Fruit fly (Drosophila melanogaster) whole organism, embryonic: ENCODE data around the gene path.

ENCODE experiments used
- Abd-B ChIP-seq: fragments of 200-800 bp; sonication (Bioruptor generic); optimal IDR thresholded peaks from 2 replicates; lab custom pipeline; 2018; ENCODE audit warnings: missing biosample characterization, mild to moderate bottlenecking, missing genetic modification characterization, moderate library complexity
- Antp ChIP-seq: fragments of 200-800 bp; sonication (Bioruptor generic); optimal IDR thresholded peaks from 3 replicates; lab custom pipeline; 2016; ENCODE audit warnings: missing biosample characterization, missing genetic modification characterization
- CG10274 ChIP-seq: fragments of 200-800 bp; sonication (Bioruptor generic); optimal IDR thresholded peaks from 3 replicates; lab custom pipeline; 2017; ENCODE audit warnings: missing biosample characterization, mild to moderate bottlenecking, missing genetic modification characterization
- CG10565 ChIP-seq: fragments of 200-800 bp; sonication (Bioruptor generic); optimal IDR thresholded peaks from 3 replicates; lab custom pipeline; 2016; ENCODE audit warnings: missing biosample characterization, mild to moderate bottlenecking, missing genetic modification characterization
- CG11093 ChIP-seq: fragments of 200-800 bp; sonication (Bioruptor generic); IDR thresholded peaks from 3 replicates; pipeline ENCODE4 v1.3.6; 2022; ENCODE audit warnings: missing biosample characterization, missing genetic modification characterization
- CG12769 ChIP-seq: fragments of 200-800 bp; sonication (Bioruptor generic); optimal IDR thresholded peaks from 2 replicates; lab custom pipeline; 2019; ENCODE audit warnings: missing biosample characterization, mild to moderate bottlenecking, missing genetic modification characterization, moderate library complexity
- CG15073 ChIP-seq: fragments of 200-800 bp; sonication (Bioruptor generic); optimal IDR thresholded peaks from 2 replicates; lab custom pipeline; 2016; ENCODE audit warnings: missing biosample characterization, missing genetic modification characterization
- CG17328 ChIP-seq: fragments of 200-800 bp; sonication (Bioruptor generic); IDR thresholded peaks from 2 replicates; pipeline ENCODE4 v1.3.6; 2022; ENCODE audit warnings: missing biosample characterization, missing genetic modification characterization
- CG32772 ChIP-seq: fragments of 200-800 bp; sonication (Bioruptor generic); IDR thresholded peaks from 2 replicates; pipeline ENCODE4 v1.3.6; 2022; ENCODE audit warnings: missing biosample characterization, missing genetic modification characterization
- CG33213 ChIP-seq: fragments of 200-800 bp; sonication (Bioruptor generic); optimal IDR thresholded peaks from 3 replicates; lab custom pipeline; 2016; ENCODE audit warnings: missing biosample characterization, missing genetic modification characterization
- CG43689 ChIP-seq: fragments of 200-800 bp; sonication (Bioruptor generic); IDR thresholded peaks from 2 replicates; pipeline ENCODE4 v1.3.6; 2022; ENCODE audit warnings: missing biosample characterization, missing genetic modification characterization
- CG6654 ChIP-seq: fragments of 200-800 bp; sonication (Bioruptor generic); optimal IDR thresholded peaks from 2 replicates; lab custom pipeline; 2017; ENCODE audit warnings: missing biosample characterization, mild to moderate bottlenecking, missing genetic modification characterization
- CG7271 ChIP-seq: fragments of 200-800 bp; sonication (Bioruptor generic); optimal IDR thresholded peaks from 2 replicates; lab custom pipeline; 2018; ENCODE audit warnings: missing biosample characterization, mild to moderate bottlenecking, missing genetic modification characterization, moderate library complexity
- CG9609 ChIP-seq: fragments of 200-800 bp; sonication (Bioruptor generic); optimal IDR thresholded peaks from 3 replicates; lab custom pipeline; 2016; ENCODE audit warnings: missing biosample characterization, missing genetic modification characterization
- CTCF ChIP-seq: fragments of 200-800 bp; sonication (Bioruptor generic); optimal IDR thresholded peaks from 2 replicates; lab custom pipeline; 2017; ENCODE audit warnings: missing biosample characterization, mild to moderate bottlenecking, missing genetic modification characterization, moderate library complexity
- CoRest ChIP-seq: fragments of 200-800 bp; sonication (Bioruptor generic); optimal IDR thresholded peaks from 3 replicates; lab custom pipeline; 2018; ENCODE audit warnings: missing biosample characterization, mild to moderate bottlenecking, missing genetic modification characterization, moderate library complexity
- Gsc ChIP-seq: fragments of 200-800 bp; sonication (Bioruptor generic); IDR thresholded peaks from 2 replicates; pipeline ENCODE4 v1.3.6; 2022; ENCODE audit warnings: missing biosample characterization, missing genetic modification characterization
- H2.0 ChIP-seq: fragments of 200-800 bp; sonication (Bioruptor generic); IDR thresholded peaks from 2 replicates; pipeline ENCODE4 v1.3.6; 2022; ENCODE audit warnings: missing biosample characterization, missing genetic modification characterization
- HLHmδ ChIP-seq: fragments of 200-800 bp; sonication (Bioruptor generic); optimal IDR thresholded peaks from 2 replicates; lab custom pipeline; 2018; ENCODE audit warnings: missing biosample characterization, mild to moderate bottlenecking, missing genetic modification characterization, moderate library complexity
- Hey ChIP-seq: fragments of 200-800 bp; sonication (Bioruptor generic); optimal IDR thresholded peaks from 3 replicates; lab custom pipeline; 2018; ENCODE audit warnings: missing biosample characterization, mild to moderate bottlenecking, missing genetic modification characterization
- Hsf ChIP-seq: fragments of 200-800 bp; sonication (Bioruptor generic); optimal IDR thresholded peaks from 3 replicates; lab custom pipeline; 2016; ENCODE audit warnings: missing biosample characterization, missing genetic modification characterization
- Kr ChIP-seq: fragments of 200-800 bp; sonication (Bioruptor generic); optimal IDR thresholded peaks from 2 replicates; lab custom pipeline; 2017; ENCODE audit warnings: missing biosample characterization, mild to moderate bottlenecking, missing genetic modification characterization
- Med ChIP-seq: fragments of 200-800 bp; sonication (Bioruptor generic); peaks from one replicate; lab custom pipeline; 2016; ENCODE audit warnings: missing biosample characterization, missing genetic modification characterization, mild to moderate bottlenecking, inconsistent platforms, moderate library complexity
- NC2β ChIP-seq: fragments of 200-800 bp; sonication (Bioruptor generic); optimal IDR thresholded peaks from 2 replicates; lab custom pipeline; 2016; ENCODE audit warnings: missing biosample characterization, missing genetic modification characterization
- Neu2 ChIP-seq: fragments of 200-800 bp; sonication (Bioruptor generic); optimal IDR thresholded peaks from 3 replicates; lab custom pipeline; 2016; ENCODE audit warnings: missing biosample characterization, missing genetic modification characterization, borderline replicate concordance
- NfI ChIP-seq: fragments of 200-800 bp; sonication (Bioruptor generic); optimal IDR thresholded peaks from 3 replicates; lab custom pipeline; 2018; ENCODE audit warnings: missing biosample characterization, mild to moderate bottlenecking, missing genetic modification characterization, moderate library complexity
- Oli ChIP-seq: fragments of 200-800 bp; sonication (Bioruptor generic); optimal IDR thresholded peaks from 2 replicates; lab custom pipeline; 2018; ENCODE audit warnings: missing biosample characterization, mild to moderate bottlenecking, missing genetic modification characterization, moderate library complexity
- chn ChIP-seq: fragments of 200-800 bp; sonication (Bioruptor generic); optimal IDR thresholded peaks from 2 replicates; lab custom pipeline; 2016; ENCODE audit warnings: missing biosample characterization, missing genetic modification characterization
- emc ChIP-seq: fragments of 200-800 bp; sonication (Bioruptor generic); optimal IDR thresholded peaks from 2 replicates; lab custom pipeline; 2016; ENCODE audit warnings: missing biosample characterization, missing genetic modification characterization
- grn ChIP-seq: fragments of 200-800 bp; sonication (Bioruptor generic); optimal IDR thresholded peaks from 3 replicates; lab custom pipeline; 2017; ENCODE audit warnings: missing biosample characterization, missing genetic modification characterization
- jing ChIP-seq: fragments of 200-800 bp; sonication (Bioruptor generic); optimal IDR thresholded peaks from 2 replicates; lab custom pipeline; 2018; ENCODE audit warnings: missing biosample characterization, mild to moderate bottlenecking, missing genetic modification characterization
- jumu ChIP-seq: fragments of 200-800 bp; sonication (Bioruptor generic); optimal IDR thresholded peaks from 3 replicates; lab custom pipeline; 2016; ENCODE audit warnings: missing biosample characterization, missing genetic modification characterization
- kay ChIP-seq: fragments of 200-800 bp; sonication (Bioruptor generic); optimal IDR thresholded peaks from 2 replicates; lab custom pipeline; 2016; ENCODE audit warnings: missing biosample characterization, missing genetic modification characterization
- kni ChIP-seq: fragments of 200-800 bp; sonication (Bioruptor generic); optimal IDR thresholded peaks from 3 replicates; lab custom pipeline; 2017; ENCODE audit warnings: mild to moderate bottlenecking, missing biosample characterization, missing genetic modification reagents, missing genetic modification characterization
- lmd ChIP-seq: fragments of 200-800 bp; sonication (Bioruptor generic); IDR thresholded peaks from 2 replicates; pipeline ENCODE4 v1.3.6; 2022; ENCODE audit warnings: missing biosample characterization, missing genetic modification characterization
- mld ChIP-seq: fragments of 200-800 bp; sonication (Bioruptor generic); IDR thresholded peaks from 3 replicates; pipeline ENCODE4 v1.3.6; 2022; ENCODE audit warnings: missing biosample characterization, missing genetic modification characterization; ENCODE audit not compliant: partially characterized antibody
- nerfin-1 ChIP-seq: fragments of 200-800 bp; sonication (Bioruptor generic); optimal IDR thresholded peaks from 3 replicates; lab custom pipeline; 2019; ENCODE audit warnings: missing biosample characterization, mild to moderate bottlenecking, missing genetic modification characterization, moderate library complexity
- nom ChIP-seq: fragments of 200-800 bp; sonication (Bioruptor generic); optimal IDR thresholded peaks from 2 replicates; lab custom pipeline; 2017; ENCODE audit warnings: missing biosample characterization, missing genetic modification characterization, mild to moderate bottlenecking, moderate library complexity, missing genetic modification reagents
- onecut ChIP-seq: fragments of 200-800 bp; sonication (Bioruptor generic); IDR thresholded peaks from 2 replicates; pipeline ENCODE4 v1.3.6; 2022; ENCODE audit warnings: missing biosample characterization, missing genetic modification characterization
- otp ChIP-seq: fragments of 200-800 bp; sonication (Bioruptor generic); IDR thresholded peaks from 3 replicates; pipeline ENCODE4, ENCODE4 v1.3.6; 2022; ENCODE audit warnings: missing biosample characterization, missing genetic modification characterization
- pan ChIP-seq, 4 experiments: fragments of >200 bp in 3 of 4; fragments of 200-800 bp in 1 of 4; sonication (Bioruptor generic) in 1 of 4; optimal IDR thresholded peaks in 3 of 4; IDR thresholded peaks in 1 of 4; 2 replicates each; pipeline versions ENCODE4 v1.3.6 to Lab custom; 2017 to 2022; ENCODE audit warnings: missing biosample characterization in 2 of 4, missing genetic modification characterization in 2 of 4, mixed read lengths in 1 of 4
- peb ChIP-seq: fragments of 200-800 bp; sonication (Bioruptor generic); IDR thresholded peaks from 2 replicates; pipeline ENCODE4 v1.3.6; 2022; ENCODE audit warnings: missing biosample characterization, missing genetic modification characterization
- seq ChIP-seq: fragments of 200-800 bp; sonication (Bioruptor generic); IDR thresholded peaks from 2 replicates; pipeline ENCODE4 v1.3.6; 2022; ENCODE audit warnings: missing biosample characterization, missing genetic modification characterization
- sisA ChIP-seq: fragments of 200-800 bp; sonication (Bioruptor generic); IDR thresholded peaks from 2 replicates; pipeline ENCODE4 v1.3.6; 2022; ENCODE audit warnings: missing biosample characterization, missing genetic modification characterization
- slbo ChIP-seq: fragments of 200-800 bp; sonication (Bioruptor generic); IDR thresholded peaks from 2 replicates; pipeline ENCODE4 v1.3.6; 2022; ENCODE audit warnings: missing biosample characterization, missing genetic modification characterization
- stc ChIP-seq: fragments of 200-800 bp; sonication (Bioruptor generic); IDR thresholded peaks from 2 replicates; pipeline ENCODE4 v1.3.6; 2022; ENCODE audit warnings: missing biosample characterization, missing genetic modification characterization
- stwl ChIP-seq: fragments of 200-800 bp; sonication (Bioruptor generic); optimal IDR thresholded peaks from 3 replicates; lab custom pipeline; 2018; ENCODE audit warnings: missing biosample characterization, mild to moderate bottlenecking, missing genetic modification characterization, moderate library complexity
- tup ChIP-seq: fragments of 200-800 bp; sonication (Bioruptor generic); optimal IDR thresholded peaks from 2 replicates; lab custom pipeline; 2016; ENCODE audit warnings: missing biosample characterization, mild to moderate bottlenecking, missing genetic modification characterization, moderate library complexity
- unpg ChIP-seq: fragments of 200-800 bp; sonication (Bioruptor generic); optimal IDR thresholded peaks from 3 replicates; lab custom pipeline; 2018; ENCODE audit warnings: missing biosample characterization, mild to moderate bottlenecking, missing genetic modification characterization, moderate library complexity
- vfl ChIP-seq: fragments of 200-800 bp; sonication (Bioruptor generic); optimal IDR thresholded peaks from 2 replicates; lab custom pipeline; 2016; ENCODE audit warnings: missing biosample characterization, missing genetic modification characterization

The path gene

dm6 chr3L:9461670-9462246 lies 43.4 kb downstream of the path start (continued):
- TF ChIP-seq nerfin-1 (tag; lab: Kevin White, UChicago) (peak; percentile 49), CG10274 (GFP tag; lab: Kevin White, UChicago) (peak; percentile 23), CTCF (GFP tag; lab: Kevin White, UChicago) (no peak), Gsc (GFP tag; lab: Robert Waterston, UW) (0 out of 2 replicates have a peak, but pooled peaks have one; percentile 27), CG33213 (GFP tag; lab: Kevin White, UChicago) (peak; percentile 29), CG9609 (GFP tag; lab: Kevin White, UChicago) (peak; percentile 36), Med (GFP tag; lab: Kevin White, UChicago) (peak; percentile 95), CG7271 (tag; lab: Kevin White, UChicago) (peak; percentile 98), seq (0 out of 2 replicates have a peak, but pooled peaks have one; percentile 9), CG15073 (GFP tag; lab: Kevin White, UChicago) (no peak), pan (optimal IDR thresholded peaks at IDR 0.05; lab: Kevin White, UChicago) (no peak), pan (GFP tag; optimal IDR thresholded peaks at IDR 0.05 in 1 of 2, IDR thresholded peaks at IDR 0.05 in 1 of 2) (peak in 1 of 2 experiments; percentile 41), CG17328 (GFP tag; lab: Robert Waterston, UW) (peak; percentile 65), tup (no peak), nom (GFP tag; lab: Kevin White, UChicago) (no peak), unpg (GFP tag; lab: Kevin White, UChicago) (peak; percentile 47), CG32772 (GFP tag; lab: Robert Waterston, UW) (peak; percentile 49), HLHmδ (GFP tag; lab: Kevin White, UChicago) (peak; percentile 32), otp (GFP tag; lab: Robert Waterston, UW) (peak; percentile 42; the same call in 2 of the 3 replicates), kni (GFP tag; lab: Kevin White, UChicago) (peak; percentile 87), mld (GFP tag; lab: Robert Waterston, UW) (peak; percentile 48; the same call in 1 of the 3 replicates), Kr (GFP tag; lab: Kevin White, UChicago) (peak; percentile 100), CG43689 (GFP tag; lab: Robert Waterston, UW) (no peak), emc (GFP tag; lab: Kevin White, UChicago) (no peak), Neu2 (GFP tag; lab: Kevin White, UChicago) (peak; percentile 44), Hsf (GFP tag; lab: Kevin White, UChicago) (peak; percentile 29), NC2β (GFP tag; lab: Kevin White, UChicago) (peak; percentile 1), sisA (GFP tag; lab: Robert Waterston, UW) (peak; percentile 41), chn (GFP tag; lab: Kevin White, UChicago) (peak; percentile 31), Abd-B (peak; percentile 63), onecut (GFP tag; lab: Robert Waterston, UW) (no peak), Hey (no peak), jumu (GFP tag; lab: Kevin White, UChicago) (peak; percentile 58), kay (no peak), jing (GFP tag; lab: Kevin White, UChicago) (peak; percentile 11), CG12769 (tag; lab: Kevin White, UChicago) (peak; percentile 53), H2.0 (GFP tag; lab: Robert Waterston, UW) (peak; percentile 51), Oli (tag; lab: Kevin White, UChicago) (peak; percentile 35), CG11093 (GFP tag; lab: Robert Waterston, UW) (no peak), peb (GFP tag; lab: Robert Waterston, UW) (peak; percentile 12; the same call in 1 of the 2 replicates), CG6654 (GFP tag; lab: Kevin White, UChicago) (peak; percentile 27), NfI (GFP tag; lab: Kevin White, UChicago) (peak; percentile 43), stc (GFP tag; lab: Robert Waterston, UW) (0 out of 2 replicates have a peak, but pooled peaks have one; percentile 27), grn (GFP tag; lab: Kevin White, UChicago) (peak; percentile 70), lmd (GFP tag; lab: Robert Waterston, UW) (peak; percentile 61), CG10565 (no peak), vfl (GFP tag; lab: Kevin White, UChicago) (peak; percentile 29), Antp (peak; percentile 33), CoRest (tag; lab: Kevin White, UChicago) (peak; percentile 5), slbo (GFP tag; lab: Robert Waterston, UW) (peak; percentile 59), stwl (tag; lab: Kevin White, UChicago) (peak; percentile 44)
